Worm (Caenorhabditis elegans) whole organism, mixed stage, embryonic: Measurements from ENCODE around the gene ddn-3.

Experiments used
- M03D4.4 ChIP-seq: sonication (generic microtip); optimal IDR thresholded peaks from 2 replicates; lab custom pipeline; 2017; ENCODE audit warnings: mild to moderate bottlenecking, missing genetic modification characterization, missing compliant biosample characterization
- bed-3 ChIP-seq: fragments of 200-800 bp; sonication (Bioruptor generic); optimal IDR thresholded peaks from 3 replicates; lab custom pipeline; 2018; ENCODE audit warnings: mild to moderate bottlenecking, missing genetic modification characterization, moderate library complexity, missing compliant biosample characterization
- blmp-1 ChIP-seq: fragments of 150-350 bp; optimal IDR thresholded peaks from 2 replicates; lab custom pipeline; 2014; ENCODE audit warnings: missing biosample characterization, missing genetic modification characterization
- ceh-39 ChIP-seq: fragments of 150-350 bp; optimal IDR thresholded peaks from 2 replicates; lab custom pipeline; 2014; ENCODE audit warnings: missing biosample characterization, missing genetic modification characterization
- ceh-43 ChIP-seq: fragments of 200-800 bp; sonication (Bioruptor generic); optimal IDR thresholded peaks from 2 replicates; lab custom pipeline; 2018; ENCODE audit warnings: mild to moderate bottlenecking, missing genetic modification characterization, moderate library complexity, missing compliant biosample characterization
- ceh-83 ChIP-seq: fragments of 200-800 bp; sonication (Bioruptor generic); optimal IDR thresholded peaks from 2 replicates; lab custom pipeline; 2018; ENCODE audit warnings: mild to moderate bottlenecking, missing genetic modification characterization, missing compliant biosample characterization
- ces-1 ChIP-seq: fragments of 150-350 bp; optimal IDR thresholded peaks from 2 replicates; lab custom pipeline; 2014; ENCODE audit warnings: missing biosample characterization, missing genetic modification reagents, missing genetic modification characterization
- cnd-1 ChIP-seq: fragments of 200-800 bp; sonication (Bioruptor generic); optimal IDR thresholded peaks from 2 replicates; lab custom pipeline; 2018; ENCODE audit warnings: mild to moderate bottlenecking, missing genetic modification characterization, missing compliant biosample characterization
- drap-1 ChIP-seq: fragments of 200-800 bp; sonication (Bioruptor generic); optimal IDR thresholded peaks from 3 replicates; lab custom pipeline; 2018; ENCODE audit warnings: mild to moderate bottlenecking, missing genetic modification characterization, missing compliant biosample characterization
- elt-1 ChIP-seq: sonication (generic microtip); optimal IDR thresholded peaks from 2 replicates; lab custom pipeline; 2017; ENCODE audit warnings: missing genetic modification characterization, mild to moderate bottlenecking, missing compliant biosample characterization, antibody characterized with exemption, moderate library complexity, borderline replicate concordance; ENCODE audit not compliant: insufficient read depth
- elt-3 ChIP-seq: fragments of 150-350 bp; optimal IDR thresholded peaks from 2 replicates; lab custom pipeline; 2014; ENCODE audit warnings: missing biosample characterization, missing genetic modification characterization
- flh-1 ChIP-seq: fragments of 200-800 bp; sonication (Bioruptor generic); optimal IDR thresholded peaks from 2 replicates; lab custom pipeline; 2018; ENCODE audit warnings: mild to moderate bottlenecking, missing genetic modification characterization, moderate library complexity, missing compliant biosample characterization
- ham-2 ChIP-seq: fragments of 200-800 bp; sonication (Bioruptor generic); optimal IDR thresholded peaks from 2 replicates; lab custom pipeline; 2018; ENCODE audit warnings: mild to moderate bottlenecking, missing genetic modification characterization, missing compliant biosample characterization
- lin-13 ChIP-seq: fragments of 150-350 bp; optimal IDR thresholded peaks from 2 replicates; lab custom pipeline; 2014; ENCODE audit warnings: missing biosample characterization, missing genetic modification characterization
- lin-32 ChIP-seq: fragments of 200-800 bp; sonication (Bioruptor generic); optimal IDR thresholded peaks from 2 replicates; lab custom pipeline; 2018; ENCODE audit warnings: mild to moderate bottlenecking, missing genetic modification characterization, missing compliant biosample characterization
- lsy-2 ChIP-seq: fragments of 150-350 bp; optimal IDR thresholded peaks from 2 replicates; lab custom pipeline; 2014; ENCODE audit warnings: missing biosample characterization, missing genetic modification characterization
- mab-5 ChIP-seq: fragments of 150-350 bp; optimal IDR thresholded peaks from 2 replicates; lab custom pipeline; 2014; ENCODE audit warnings: missing biosample characterization, missing genetic modification characterization
- mls-2 ChIP-seq: sonication (generic microtip); optimal IDR thresholded peaks from 2 replicates; lab custom pipeline; 2016; ENCODE audit warnings: mild to moderate bottlenecking, missing genetic modification characterization, moderate library complexity, missing compliant biosample characterization
- nhr-12 ChIP-seq: fragments of 150-350 bp; optimal IDR thresholded peaks from 2 replicates; lab custom pipeline; 2014; ENCODE audit warnings: missing biosample characterization, missing genetic modification characterization
- nhr-2 ChIP-seq: fragments of 150-350 bp; optimal IDR thresholded peaks from 2 replicates; lab custom pipeline; 2014; ENCODE audit warnings: missing biosample characterization, missing genetic modification characterization
- nhr-237 ChIP-seq: fragments of 150-350 bp; optimal IDR thresholded peaks from 2 replicates; lab custom pipeline; 2014; ENCODE audit warnings: missing biosample characterization, missing genetic modification characterization
- nhr-28 ChIP-seq: fragments of 150-350 bp; optimal IDR thresholded peaks from 2 replicates; lab custom pipeline; 2014; ENCODE audit warnings: missing biosample characterization, missing genetic modification characterization
- nhr-76 ChIP-seq: sonication (generic microtip); optimal IDR thresholded peaks from 2 replicates; lab custom pipeline; 2017; ENCODE audit warnings: missing biosample characterization, missing genetic modification characterization
- pha-4 ChIP-seq: fragments of 150-350 bp; optimal IDR thresholded peaks from 2 replicates; lab custom pipeline; 2018; ENCODE audit warnings: missing biosample characterization, missing genetic modification reagents, missing genetic modification characterization
- sem-2 ChIP-seq: fragments of 200-800 bp; sonication (Bioruptor generic); optimal IDR thresholded peaks from 2 replicates; lab custom pipeline; 2018; ENCODE audit warnings: mild to moderate bottlenecking, missing genetic modification characterization, missing compliant biosample characterization
- snpc-4 ChIP-seq: fragments of 150-350 bp; optimal IDR thresholded peaks from 2 replicates; lab custom pipeline; 2014; ENCODE audit warnings: missing biosample characterization, missing genetic modification characterization
- sptf-1 ChIP-seq: sonication (generic microtip); optimal IDR thresholded peaks from 2 replicates; lab custom pipeline; 2017; ENCODE audit warnings: mild to moderate bottlenecking, missing genetic modification characterization, moderate library complexity, missing compliant biosample characterization
- unc-120 ChIP-seq: sonication (generic microtip); optimal IDR thresholded peaks from 2 replicates; lab custom pipeline; 2017; ENCODE audit warnings: missing genetic modification characterization, missing compliant biosample characterization; ENCODE audit not compliant: poor library complexity, severe bottlenecking
- unc-62 ChIP-seq: fragments of 150-350 bp; optimal IDR thresholded peaks from 2 replicates; lab custom pipeline; 2014; ENCODE audit warnings: missing biosample characterization, missing genetic modification reagents, missing genetic modification characterization
- ztf-11 ChIP-seq: fragments of 150-350 bp; optimal IDR thresholded peaks from 2 replicates; lab custom pipeline; 2014; ENCODE audit warnings: missing biosample characterization, missing genetic modification characterization

Gene ddn-3

ce11 chrV:14299569-14300064 lies 11.4 kb downstream of the ddn-3 start, which contains the start of the genes spig-3 and F14D7.12:
Gene spig-3 (minus strand): TSS chrV:14299669.
Gene F14D7.12 (plus strand): TSS chrV:14300014.
- no peak for TF ChIP-seq snpc-4 (tag; lab: Kevin White, UChicago)

ce11 chrV:14296499-14296898 lies 14.5 kb downstream of the ddn-3 start, which contains the start of gene F14D7.3:
Gene F14D7.3 (plus strand): TSS chrV:14296799.
- TF ChIP-seq nhr-76, result no peak
- no peak for TF ChIP-seq nhr-28 (tag; lab: Kevin White, UChicago)
- TF ChIP-seq ham-2, result no peak
- TF ChIP-seq unc-120, result no peak
- TF ChIP-seq nhr-2 (tag; lab: Kevin White, UChicago), result no peak
- TF ChIP-seq mls-2, result no peak
- no peak for TF ChIP-seq sem-2 (GFP tag; lab: Kevin White, UChicago)
- TF ChIP-seq snpc-4 (tag; lab: Kevin White, UChicago), result no peak
- TF ChIP-seq elt-3 (tag; lab: Kevin White, UChicago), result no peak
- no peak for TF ChIP-seq drap-1
- no peak for TF ChIP-seq ceh-83 (GFP tag; lab: Kevin White, UChicago)
- TF ChIP-seq elt-1, result no peak
- TF ChIP-seq M03D4.4 (tag; lab: Kevin White, UChicago), result no peak
- no peak for TF ChIP-seq ceh-39 (tag; lab: Kevin White, UChicago)
- no peak for TF ChIP-seq pha-4

DNA sequence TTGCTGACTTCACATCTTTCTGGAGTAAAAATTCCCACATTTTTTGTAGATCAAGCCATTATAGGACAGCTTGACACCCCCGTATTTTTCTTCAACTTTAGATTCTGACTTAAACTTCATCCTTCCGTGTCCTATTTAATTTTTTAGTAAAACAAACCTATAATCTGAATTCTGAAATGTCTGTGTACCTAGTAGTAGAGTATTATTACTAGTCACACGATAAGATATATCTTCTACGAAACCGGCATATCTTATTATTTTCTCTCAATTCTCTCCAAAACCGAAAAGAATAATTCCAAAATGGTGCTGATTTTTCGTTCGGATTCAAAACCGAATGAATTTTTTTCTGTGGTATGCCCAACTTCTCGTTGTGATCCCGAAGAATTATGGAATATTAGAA lies 16.6 kb downstream of the ddn-3 start, which contains the start of gene F14D7.9:
TSS of gene F14D7.9 (plus strand) at position 301 of the 400 bp plus-strand sequence.
- no peak for TF ChIP-seq flh-1 (GFP tag; lab: Kevin White, UChicago)
- no peak for TF ChIP-seq elt-1
- TF ChIP-seq ceh-39 (tag; lab: Kevin White, UChicago), result no peak

DNA sequence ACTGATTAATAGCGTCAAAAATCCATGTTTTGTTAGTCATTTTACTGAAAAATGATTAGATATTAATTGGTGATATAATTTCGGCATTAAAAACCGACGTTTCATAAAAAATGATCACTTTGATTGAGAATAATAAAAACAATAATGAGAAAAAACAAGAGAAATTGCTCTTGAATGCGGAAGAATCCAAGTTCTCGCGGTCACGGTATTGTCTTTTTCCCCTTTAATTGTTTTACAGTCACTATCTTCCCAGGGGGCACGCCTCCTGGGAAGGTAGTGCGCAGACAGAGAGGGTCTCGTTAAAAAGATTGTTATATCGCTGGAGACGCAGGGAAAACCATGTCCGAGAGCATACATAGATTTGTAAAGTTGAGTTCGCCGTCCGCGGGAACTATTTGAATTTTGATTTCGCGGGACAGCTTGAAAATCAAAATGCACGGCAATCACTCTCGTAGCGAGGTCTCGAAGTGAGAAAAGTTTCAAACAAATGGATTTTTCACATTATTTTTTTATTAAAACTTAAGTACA lies 17.3 kb downstream of the ddn-3 start, which contains the start of gene F14D7.2:
TSS of gene F14D7.2 (minus strand) at position 51 of the 528 bp plus-strand sequence.
- no peak for TF ChIP-seq sptf-1
- no peak for TF ChIP-seq ceh-39 (tag; lab: Kevin White, UChicago)
- no peak for TF ChIP-seq blmp-1 (tag; lab: Kevin White, UChicago)
- no peak for TF ChIP-seq ces-1 (GFP tag; lab: Kevin White, UChicago)
- no peak for TF ChIP-seq snpc-4 (tag; lab: Kevin White, UChicago)
- no peak for TF ChIP-seq lsy-2 (tag; lab: Kevin White, UChicago)

DNA sequence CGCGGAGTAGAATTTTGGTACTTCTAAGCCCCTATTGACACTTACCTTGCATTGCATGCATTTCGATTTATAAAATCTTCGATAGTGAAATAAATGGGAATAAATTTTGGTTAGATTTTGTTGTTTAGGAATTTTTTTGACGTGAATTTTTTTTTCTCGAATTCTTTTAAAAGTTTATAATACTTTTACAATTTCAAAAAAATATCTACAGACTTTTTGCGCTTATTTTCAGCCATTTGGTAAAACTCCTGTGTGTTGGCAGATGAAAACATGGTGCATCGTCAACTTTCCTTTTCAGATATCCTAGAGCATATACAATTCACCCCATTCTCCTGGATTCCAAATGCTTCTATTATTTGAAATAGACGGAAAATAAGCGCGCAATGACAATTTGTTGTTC lies 20.4 kb downstream of the ddn-3 start, which contains the start of gene F14D7.18:
TSS of gene F14D7.18 (minus strand) at position 101 of the 400 bp plus-strand sequence.
- TF ChIP-seq M03D4.4 (tag; lab: Kevin White, UChicago) (no peak), ztf-11 (tag; lab: Kevin White, UChicago) (no peak), nhr-12 (no peak), ceh-83 (GFP tag; lab: Kevin White, UChicago) (no peak), ham-2 (no peak), bed-3 (GFP tag; lab: Kevin White, UChicago) (no peak), ceh-43 (GFP tag; lab: Kevin White, UChicago) (no peak), lin-32 (GFP tag; lab: Kevin White, UChicago) (no peak), cnd-1 (tag; lab: Kevin White, UChicago) (no peak), mls-2 (no peak), lin-13 (no peak), nhr-237 (tag; lab: Kevin White, UChicago) (no peak), unc-62 (GFP tag; lab: Kevin White, UChicago) (no peak), ceh-39 (tag; lab: Kevin White, UChicago) (no peak), unc-120 (no peak), mab-5 (tag; lab: Kevin White, UChicago) (no peak), snpc-4 (tag; lab: Kevin White, UChicago) (no peak), pha-4 (no peak)
- TF ChIP-seq, all 35 proteins: peak for 0

DNA sequence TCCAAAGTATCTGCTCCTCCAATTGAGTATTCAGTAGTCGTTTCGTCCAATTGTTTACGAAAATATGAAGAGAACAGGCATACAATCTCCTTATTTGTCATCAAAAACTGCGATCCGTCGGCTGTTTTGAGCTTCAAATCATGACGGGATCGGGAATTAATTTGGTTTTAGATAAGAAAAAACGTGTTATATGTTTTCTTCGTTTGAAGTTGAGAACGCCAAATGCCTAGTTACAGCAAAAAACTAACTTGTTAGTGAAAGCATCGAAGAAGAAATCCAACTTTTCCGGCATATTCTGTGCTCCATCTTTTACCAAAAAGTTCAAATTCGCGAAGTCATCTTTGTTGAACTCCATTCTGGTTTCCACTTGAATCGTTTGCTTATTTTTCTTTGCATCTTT lies 21.7 kb downstream of the ddn-3 start, which contains the start of gene F14D7.1:
TSS of gene F14D7.1 (minus strand) at position 101 of the 400 bp plus-strand sequence.
- TF ChIP-seq ham-2, result no peak
- no peak for TF ChIP-seq nhr-28 (tag; lab: Kevin White, UChicago)
- no peak for TF ChIP-seq nhr-12
- TF ChIP-seq ceh-43 (GFP tag; lab: Kevin White, UChicago), result no peak
- TF ChIP-seq unc-120, result no peak
- no peak for TF ChIP-seq snpc-4 (tag; lab: Kevin White, UChicago)
- TF ChIP-seq blmp-1 (tag; lab: Kevin White, UChicago), result no peak
- no peak for TF ChIP-seq drap-1
- no peak for TF ChIP-seq sptf-1
- no peak for TF ChIP-seq ceh-39 (tag; lab: Kevin White, UChicago)
- TF ChIP-seq unc-62 (GFP tag; lab: Kevin White, UChicago), result no peak
